Worm (Caenorhabditis elegans) whole organism, L1 larva: Measurements from ENCODE around the gene srw-142.

Experiments used
- dsc-1 ChIP-seq: sonication (generic microtip); optimal IDR thresholded peaks from 2 replicates; lab custom pipeline; 2016; ENCODE audit warnings: mild to moderate bottlenecking, missing genetic modification characterization, missing compliant biosample characterization
- elt-3 ChIP-seq, 6 experiments: fragments of 150-350 bp in 1 of 6; sonication (generic microtip); optimal IDR thresholded peaks; 2 replicates each; lab custom pipeline; 2017 to 2018; ENCODE audit warnings: missing biosample characterization in 6 of 6, missing genetic modification characterization in 6 of 6, inconsistent platforms in 1 of 6
- nhr-12 ChIP-seq: sonication (generic microtip); optimal IDR thresholded peaks from 2 replicates; lab custom pipeline; 2017; ENCODE audit warnings: missing biosample characterization, missing genetic modification characterization
- nhr-20 ChIP-seq: sonication (generic microtip); optimal IDR thresholded peaks from 2 replicates; lab custom pipeline; 2016; ENCODE audit warnings: mild to moderate bottlenecking, missing genetic modification characterization, missing compliant biosample characterization
- nhr-47 ChIP-seq: sonication (generic microtip); optimal IDR thresholded peaks from 2 replicates; lab custom pipeline; 2016; ENCODE audit warnings: mild to moderate bottlenecking, missing genetic modification characterization, moderate library complexity, missing compliant biosample characterization
- nhr-84 ChIP-seq: sonication (generic microtip); optimal IDR thresholded peaks from 2 replicates; lab custom pipeline; 2017; ENCODE audit warnings: missing biosample characterization, missing genetic modification characterization
- pqm-1 ChIP-seq: sonication (generic microtip); optimal IDR thresholded peaks from 3 replicates; lab custom pipeline; 2017; ENCODE audit warnings: missing biosample characterization, missing genetic modification characterization
- skn-1 ChIP-seq: fragments of 150-350 bp; optimal IDR thresholded peaks from 2 replicates; lab custom pipeline; 2014; ENCODE audit warnings: missing biosample characterization, missing genetic modification characterization
- snpc-4 ChIP-seq: fragments of 150-350 bp; optimal IDR thresholded peaks from 2 replicates; lab custom pipeline; 2014; ENCODE audit warnings: missing biosample characterization, missing genetic modification characterization
- unc-30 ChIP-seq: sonication (generic microtip); optimal IDR thresholded peaks from 2 replicates; lab custom pipeline; 2017; ENCODE audit warnings: missing biosample characterization, missing genetic modification characterization
- ztf-4 ChIP-seq: fragments of 150-350 bp; optimal IDR thresholded peaks from 2 replicates; lab custom pipeline; 2014; ENCODE audit warnings: missing biosample characterization, missing genetic modification characterization

DNA sequence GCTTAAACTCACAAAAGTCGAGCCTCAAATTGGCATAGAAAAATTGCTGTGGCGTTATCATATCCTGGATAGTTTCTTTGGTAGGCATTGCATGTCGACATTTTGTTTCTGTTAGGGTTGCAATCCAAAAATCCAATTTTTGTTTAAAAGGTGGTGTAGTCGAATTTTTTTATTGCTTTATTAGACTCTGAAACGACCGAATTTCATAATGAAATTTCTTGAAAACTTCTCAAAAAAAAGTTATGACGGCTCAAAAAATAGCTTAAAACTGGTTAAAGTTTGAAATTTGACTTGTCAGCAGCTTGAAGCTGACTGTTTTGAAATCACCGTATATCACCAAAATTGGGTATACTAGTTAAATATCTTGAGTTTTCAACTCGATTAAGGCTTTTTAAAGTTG is 16.7 kb downstream of the srw-142 start, which contains the start of gene srw-143:
- TF ChIP-seq skn-1 (tag; lab: Kevin White, UChicago) (no peak), pqm-1 (no peak), dsc-1 (tag; lab: Kevin White, UChicago) (no peak), nhr-20 (no peak), ztf-4 (tag; lab: Kevin White, UChicago) (no peak), unc-30 (tag; lab: Kevin White, UChicago) (no peak), snpc-4 (tag; lab: Kevin White, UChicago) (no peak), nhr-47 (tag; lab: Kevin White, UChicago) (no peak), nhr-84 (no peak), nhr-12 (tag; lab: Kevin White, UChicago) (no peak), elt-3 (tag; optimal IDR thresholded peaks at IDR 0.05; lab: Kevin White, UChicago) (no peak)
